Worm (Caenorhabditis elegans): ENCODE results near the gene srt-70.

The srt-70 gene

DNA sequence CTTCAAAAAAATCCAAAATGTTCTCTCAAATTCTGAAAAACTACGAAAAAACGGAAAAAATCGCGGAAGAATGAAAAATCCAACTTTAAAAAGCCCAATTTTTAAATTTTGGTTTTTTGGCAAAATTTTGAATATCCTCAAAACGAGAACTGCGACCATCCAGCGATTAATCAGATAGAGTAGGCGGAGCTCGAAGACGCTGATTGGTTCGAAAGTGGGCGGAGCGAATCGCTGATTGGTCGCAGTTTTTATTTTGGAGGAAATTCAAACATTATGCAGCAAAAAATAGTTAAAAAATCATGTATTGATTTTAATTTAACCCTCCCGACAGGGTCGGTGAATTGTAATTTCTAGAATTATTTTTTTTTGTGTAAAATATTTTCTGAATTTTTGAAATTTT is 45.7 kb downstream of the srt-70 start:
- no peak for TF ChIP-seq T22C8.4 (GFP tag; IDR thresholded peaks at IDR 0.05)
- no peak for TF ChIP-seq ztf-23 (GFP tag; IDR thresholded peaks at IDR 0.05)
- TF ChIP-seq tab-1 (GFP tag; IDR thresholded peaks at IDR 0.05), result no peak
- no peak for TF ChIP-seq flt-1 (GFP tag; IDR thresholded peaks at IDR 0.05)
- TF ChIP-seq ref-1 (GFP tag; conservative IDR thresholded peaks at IDR 0.05), result no peak
- no peak for TF ChIP-seq med-1 (GFP tag; optimal IDR thresholded peaks at IDR 0.05; ENCODE audit: insufficient read depth)
- TF ChIP-seq klf-2 (GFP tag; conservative IDR thresholded peaks at IDR 0.05), result no peak
- no peak for TF ChIP-seq cog-1 (tag; optimal IDR thresholded peaks at IDR 0.05)
- no peak for TF ChIP-seq ztf-29 (GFP tag; IDR thresholded peaks at IDR 0.05)
